Worm (Caenorhabditis elegans) whole organism, late embryonic: ENCODE results near the gene srbc-48.

Experiments
- C38D4.7 ChIP-seq: fragments of 200-800 bp; sonication (Bioruptor generic); optimal IDR thresholded peaks from 2 replicates; lab custom pipeline; 2018; ENCODE audit warnings: mild to moderate bottlenecking, missing genetic modification characterization, moderate library complexity, missing compliant biosample characterization
- K09A11.1 ChIP-seq: sonication (generic microtip); optimal IDR thresholded peaks from 2 replicates; lab custom pipeline; 2017; ENCODE audit warnings: antibody characterized with exemption, mild to moderate bottlenecking, missing genetic modification characterization, missing compliant biosample characterization; ENCODE audit not compliant: insufficient read depth
- ahr-1 ChIP-seq: sonication (generic microtip); optimal IDR thresholded peaks from 2 replicates; lab custom pipeline; 2016; ENCODE audit warnings: missing genetic modification characterization, missing compliant biosample characterization
- ceh-14 ChIP-seq: sonication (generic microtip); optimal IDR thresholded peaks from 2 replicates; lab custom pipeline; 2016; ENCODE audit warnings: missing genotype, missing genetic modification characterization, missing compliant biosample characterization
- ceh-22 ChIP-seq: sonication (generic microtip); optimal IDR thresholded peaks from 2 replicates; lab custom pipeline; 2017; ENCODE audit warnings: missing biosample characterization, missing genetic modification characterization
- ceh-24 ChIP-seq: sonication (generic microtip); optimal IDR thresholded peaks from 2 replicates; lab custom pipeline; 2016; ENCODE audit warnings: mild to moderate bottlenecking, missing genetic modification characterization, missing compliant biosample characterization
- ceh-30 ChIP-seq: fragments of 150-350 bp; optimal IDR thresholded peaks from 2 replicates; lab custom pipeline; 2014; ENCODE audit warnings: missing biosample characterization, missing genetic modification characterization
- ceh-45 ChIP-seq: fragments of 200-800 bp; sonication (Bioruptor generic); IDR thresholded peaks from 2 replicates; pipeline ENCODE4 v1.3.6; 2022; ENCODE audit warnings: missing genetic modification reagents, missing genetic modification characterization, missing compliant biosample characterization
- ceh-6 ChIP-seq: fragments of 200-800 bp; sonication (Bioruptor generic); optimal IDR thresholded peaks from 2 replicates; lab custom pipeline; 2018; ENCODE audit warnings: mild to moderate bottlenecking, missing genetic modification characterization, missing compliant biosample characterization
- che-1 ChIP-seq: sonication (generic microtip); optimal IDR thresholded peaks from 2 replicates; lab custom pipeline; 2016; ENCODE audit warnings: mild to moderate bottlenecking, missing genetic modification characterization, missing compliant biosample characterization
- dmd-4 ChIP-seq: sonication (generic microtip); optimal IDR thresholded peaks from 2 replicates; lab custom pipeline; 2016; ENCODE audit warnings: borderline replicate concordance, missing genetic modification characterization, missing compliant biosample characterization
- dve-1 ChIP-seq: sonication (generic microtip); optimal IDR thresholded peaks from 2 replicates; lab custom pipeline; 2017; ENCODE audit warnings: antibody characterized with exemption, mild to moderate bottlenecking, missing genetic modification characterization, missing compliant biosample characterization
- elt-2 ChIP-seq: sonication (generic microtip); optimal IDR thresholded peaks from 2 replicates; lab custom pipeline; 2016; ENCODE audit warnings: missing genetic modification reagents, missing genetic modification characterization, missing compliant biosample characterization
- elt-4 ChIP-seq: sonication (generic microtip); optimal IDR thresholded peaks from 2 replicates; lab custom pipeline; 2016; ENCODE audit warnings: missing genetic modification characterization, missing compliant biosample characterization
- fax-1 ChIP-seq: sonication (generic microtip); optimal IDR thresholded peaks from 2 replicates; lab custom pipeline; 2016; ENCODE audit warnings: missing genotype, missing genetic modification characterization, missing compliant biosample characterization
- fkh-10 ChIP-seq: fragments of 150-350 bp; optimal IDR thresholded peaks from 2 replicates; lab custom pipeline; 2014; ENCODE audit warnings: missing biosample characterization, missing genetic modification reagents, missing genetic modification characterization
- gmeb-2 ChIP-seq: sonication (generic microtip); optimal IDR thresholded peaks from 2 replicates; lab custom pipeline; 2016; ENCODE audit warnings: missing genetic modification characterization, inconsistent platforms, missing compliant biosample characterization
- hlh-13 ChIP-seq: fragments of 200-800 bp; sonication (Bioruptor generic); optimal IDR thresholded peaks from 2 replicates; lab custom pipeline; 2018; ENCODE audit warnings: mild to moderate bottlenecking, missing genetic modification characterization, missing compliant biosample characterization
- hlh-30 ChIP-seq: sonication (generic microtip); optimal IDR thresholded peaks from 2 replicates; lab custom pipeline; 2017; ENCODE audit warnings: antibody characterized with exemption, missing genetic modification characterization, missing compliant biosample characterization; ENCODE audit not compliant: insufficient read depth
- hlh-8 ChIP-seq: sonication (generic microtip); optimal IDR thresholded peaks from 2 replicates; lab custom pipeline; 2016; ENCODE audit warnings: missing genotype, missing genetic modification characterization, missing compliant biosample characterization
- lim-6 ChIP-seq: sonication (generic microtip); optimal IDR thresholded peaks from 2 replicates; lab custom pipeline; 2016; ENCODE audit warnings: missing genetic modification characterization, missing compliant biosample characterization
- lin-11 ChIP-seq: fragments of 200-800 bp; sonication (Bioruptor generic); optimal IDR thresholded peaks from 2 replicates; lab custom pipeline; 2018; ENCODE audit warnings: mild to moderate bottlenecking, missing genetic modification characterization, missing compliant biosample characterization
- madf-2 ChIP-seq: sonication (generic microtip); optimal IDR thresholded peaks from 2 replicates; lab custom pipeline; 2017; ENCODE audit warnings: missing genetic modification characterization, missing compliant biosample characterization
- mec-3 ChIP-seq: sonication (generic microtip); optimal IDR thresholded peaks from 2 replicates; lab custom pipeline; 2016; ENCODE audit warnings: borderline replicate concordance, missing genetic modification characterization, missing compliant biosample characterization
- nfya-1 ChIP-seq: sonication (generic microtip); optimal IDR thresholded peaks from 2 replicates; lab custom pipeline; 2017; ENCODE audit warnings: missing genetic modification characterization, mild to moderate bottlenecking, missing compliant biosample characterization, antibody characterized with exemption, moderate library complexity
- nhr-11 ChIP-seq: fragments of 150-350 bp; optimal IDR thresholded peaks from 2 replicates; lab custom pipeline; 2014; ENCODE audit warnings: missing biosample characterization, missing genetic modification characterization
- pat-9 ChIP-seq: fragments of 200-800 bp; sonication (Bioruptor generic); optimal IDR thresholded peaks from 2 replicates; lab custom pipeline; 2018; ENCODE audit warnings: mild to moderate bottlenecking, missing genetic modification characterization, moderate library complexity, missing compliant biosample characterization
- pqm-1 ChIP-seq: sonication (generic microtip); optimal IDR thresholded peaks from 2 replicates; lab custom pipeline; 2016; ENCODE audit warnings: missing genetic modification characterization, missing compliant biosample characterization
- pros-1 ChIP-seq: fragments of 150-350 bp; optimal IDR thresholded peaks from 2 replicates; lab custom pipeline; 2014; ENCODE audit warnings: missing biosample characterization, missing genetic modification reagents, missing genetic modification characterization
- ref-2 ChIP-seq: sonication (generic microtip); optimal IDR thresholded peaks from 2 replicates; lab custom pipeline; 2016; ENCODE audit warnings: missing genetic modification characterization, missing compliant biosample characterization
- sdc-2 ChIP-seq: sonication (generic microtip); optimal IDR thresholded peaks from 2 replicates; lab custom pipeline; 2016; ENCODE audit warnings: missing genotype, missing genetic modification characterization, missing compliant biosample characterization
- sox-2 ChIP-seq: fragments of 200-800 bp; sonication (Bioruptor generic); IDR thresholded peaks from 2 replicates; pipeline ENCODE4 v1.3.6; 2022; ENCODE audit warnings: missing genetic modification reagents, missing genetic modification characterization, missing compliant biosample characterization
- sox-4 ChIP-seq: sonication (generic microtip); optimal IDR thresholded peaks from 2 replicates; lab custom pipeline; 2017; ENCODE audit warnings: mild to moderate bottlenecking, missing genetic modification characterization, inconsistent platforms, missing compliant biosample characterization
- syd-9 ChIP-seq: sonication (generic microtip); optimal IDR thresholded peaks from 2 replicates; lab custom pipeline; 2016; ENCODE audit warnings: mild to moderate bottlenecking, missing genetic modification characterization, moderate library complexity, missing compliant biosample characterization
- tbx-2 ChIP-seq: sonication (generic microtip); optimal IDR thresholded peaks from 2 replicates; lab custom pipeline; 2016; ENCODE audit warnings: missing genetic modification characterization, missing compliant biosample characterization
- tbx-7 ChIP-seq: sonication (generic microtip); optimal IDR thresholded peaks from 2 replicates; lab custom pipeline; 2016; ENCODE audit warnings: missing genotype, missing genetic modification characterization, missing compliant biosample characterization
- ttx-3 ChIP-seq: sonication (generic microtip); optimal IDR thresholded peaks from 2 replicates; lab custom pipeline; 2016; ENCODE audit warnings: missing genetic modification reagents, missing genetic modification characterization, missing compliant biosample characterization
- unc-42 ChIP-seq: sonication (generic microtip); optimal IDR thresholded peaks from 2 replicates; lab custom pipeline; 2016; ENCODE audit warnings: missing genotype, missing genetic modification characterization, missing compliant biosample characterization
- unc-55 ChIP-seq: sonication (generic microtip); optimal IDR thresholded peaks from 2 replicates; lab custom pipeline; 2017; ENCODE audit warnings: missing biosample characterization, missing genetic modification reagents, missing genetic modification characterization
- unc-86 ChIP-seq: sonication (generic microtip); optimal IDR thresholded peaks from 2 replicates; lab custom pipeline; 2016; ENCODE audit warnings: missing genetic modification characterization, missing compliant biosample characterization
- zip-5 ChIP-seq: sonication (generic microtip); optimal IDR thresholded peaks from 2 replicates; lab custom pipeline; 2016; ENCODE audit warnings: missing genetic modification characterization, missing compliant biosample characterization
- ztf-16 ChIP-seq: sonication (generic microtip); optimal IDR thresholded peaks from 2 replicates; lab custom pipeline; 2017; ENCODE audit warnings: missing genetic modification characterization, missing compliant biosample characterization

Gene srbc-48

ce11 chrV:15792409-15792808 lies 27.7 kb upstream of the srbc-48 start, which contains the start of gene T26E4.4:
T26E4.4 (minus strand) TSS chrV:15792509.
- TF ChIP-seq lin-11 (tag; lab: Kevin White, UChicago) (no peak), fkh-10 (GFP tag; lab: Kevin White, UChicago) (no peak), hlh-30 (tag; lab: Kevin White, UChicago) (no peak), dve-1 (tag; lab: Kevin White, UChicago) (no peak), mec-3 (tag; lab: Kevin White, UChicago) (no peak), nfya-1 (tag; lab: Kevin White, UChicago) (no peak), K09A11.1 (tag; lab: Kevin White, UChicago) (no peak), madf-2 (tag; lab: Kevin White, UChicago) (no peak), nhr-11 (tag; lab: Kevin White, UChicago) (no peak)

ce11 chrV:15793270-15793669 lies 26.8 kb upstream of the srbc-48 start, which contains the start of gene T26E4.7:
T26E4.7 (plus strand) TSS chrV:15793570.
- TF ChIP-seq fkh-10 (GFP tag; lab: Kevin White, UChicago): no peak
- no peak for TF ChIP-seq tbx-2 (tag; lab: Kevin White, UChicago)
- no peak for TF ChIP-seq pqm-1 (tag; lab: Kevin White, UChicago)
- TF ChIP-seq C38D4.7: no peak
- no peak for TF ChIP-seq ztf-16 (tag; lab: Kevin White, UChicago)
- no peak for TF ChIP-seq ceh-6
- no peak for TF ChIP-seq hlh-8
- no peak for TF ChIP-seq gmeb-2
- TF ChIP-seq unc-42 (tag; lab: Kevin White, UChicago): no peak
- no peak for TF ChIP-seq elt-4 (tag; lab: Kevin White, UChicago)
- TF ChIP-seq unc-86 (tag; lab: Kevin White, UChicago): no peak
- no peak for TF ChIP-seq unc-55
- no peak for TF ChIP-seq che-1 (tag; lab: Kevin White, UChicago)

- TF ChIP-seq pros-1 (tag; lab: Kevin White, UChicago): no peak
- TF ChIP-seq ttx-3 (tag; lab: Kevin White, UChicago): no peak
- no peak for TF ChIP-seq dve-1 (tag; lab: Kevin White, UChicago)
- no peak for TF ChIP-seq sdc-2 (tag; lab: Kevin White, UChicago)
- no peak for TF ChIP-seq ref-2 (tag; lab: Kevin White, UChicago)
- no peak for TF ChIP-seq nhr-11 (tag; lab: Kevin White, UChicago)
- no peak for TF ChIP-seq sox-2 (GFP tag; lab: Robert Waterston, UW)
- no peak for TF ChIP-seq che-1 (tag; lab: Kevin White, UChicago)
- no peak for TF ChIP-seq ceh-45
- TF ChIP-seq sox-4: no peak
- TF ChIP-seq unc-42 (tag; lab: Kevin White, UChicago): no peak
- TF ChIP-seq madf-2 (tag; lab: Kevin White, UChicago): no peak
- no peak for TF ChIP-seq hlh-8
- no peak for TF ChIP-seq ceh-30 (tag; lab: Kevin White, UChicago)
- TF ChIP-seq hlh-13 (GFP tag; lab: Kevin White, UChicago): no peak
Observed at ce11 chrV:15796087-15796486, 24.0 kb upstream of the srbc-48 start, which contains the start of gene nhr-223. nhr-223 (plus strand) TSS chrV:15796387.

- TF ChIP-seq lim-6 (tag; lab: Kevin White, UChicago): no peak
- no peak for TF ChIP-seq tbx-7 (tag; lab: Kevin White, UChicago)
- TF ChIP-seq syd-9 (tag; lab: Kevin White, UChicago): no peak
- no peak for TF ChIP-seq fax-1
- no peak for TF ChIP-seq pat-9 (tag; lab: Kevin White, UChicago)
- TF ChIP-seq ceh-24: no peak
- TF ChIP-seq madf-2 (tag; lab: Kevin White, UChicago): no peak
- TF ChIP-seq hlh-13 (GFP tag; lab: Kevin White, UChicago): no peak
- TF ChIP-seq ahr-1 (tag; lab: Kevin White, UChicago): no peak
- TF ChIP-seq elt-2 (tag; lab: Kevin White, UChicago): no peak
- no peak for TF ChIP-seq unc-86 (tag; lab: Kevin White, UChicago)
- no peak for TF ChIP-seq C38D4.7
- TF ChIP-seq ceh-6: no peak
- no peak for TF ChIP-seq zip-5
- no peak for TF ChIP-seq ceh-14
- no peak for TF ChIP-seq pros-1 (tag; lab: Kevin White, UChicago)
- TF ChIP-seq gmeb-2: no peak
- TF ChIP-seq dmd-4: no peak
- no peak for TF ChIP-seq sox-4
- TF ChIP-seq ceh-22 (tag; lab: Kevin White, UChicago): no peak
- TF ChIP-seq, all 69 proteins: peak for 0
Observed at ce11 chrV:15798108-15798507, 22.0 kb upstream of the srbc-48 start, which contains the start of gene T26E4.10. T26E4.10 (minus strand) TSS chrV:15798208.
